Worm (Caenorhabditis elegans) whole organism, dauer: ENCODE measurements around the gene prk-1.

Source experiments
- unc-62 ChIP-seq: sonication (generic microtip); optimal IDR thresholded peaks from 2 replicates; lab custom pipeline; 2017; ENCODE audit warnings: missing biosample characterization, missing genetic modification reagents, missing genetic modification characterization

Gene prk-1

ce11 chrIII:7019724-7020123 is 29.8 kb downstream of the prk-1 start:
- no peak for TF ChIP-seq unc-62 (GFP tag; lab: Kevin White, UChicago)

- TF ChIP-seq unc-62 (GFP tag; lab: Kevin White, UChicago) = no peak
Observed at ce11 chrIII:7020500-7020899, 30.5 kb downstream of the prk-1 start, which contains the start of gene col-8. Gene col-8 (minus strand): TSS chrIII:7020600.

ce11 chrIII:7021156-7021637 is 31.2 kb downstream of the prk-1 start, which contains the start of gene rfl-1:
Gene rfl-1 (plus strand): TSS chrIII:7021206.
- TF ChIP-seq unc-62 (GFP tag; lab: Kevin White, UChicago) = no peak

ce11 chrIII:7025839-7026238 is 35.9 kb downstream of the prk-1 start:
- no peak for TF ChIP-seq unc-62 (GFP tag; lab: Kevin White, UChicago)

ce11 chrIII:7029105-7029504 is 39.1 kb downstream of the prk-1 start, which contains the start of gene cyk-1:
Gene cyk-1 (minus strand): TSS chrIII:7029205.
- TF ChIP-seq unc-62 (GFP tag; lab: Kevin White, UChicago) = no peak

- no peak for TF ChIP-seq unc-62 (GFP tag; lab: Kevin White, UChicago)
Observed at ce11 chrIII:7030044-7030804, 40.3 kb downstream of the prk-1 start.

ce11 chrIII:7032070-7032469 is 42.1 kb downstream of the prk-1 start:
- no peak for TF ChIP-seq unc-62 (GFP tag; lab: Kevin White, UChicago)

- TF ChIP-seq unc-62 (GFP tag; lab: Kevin White, UChicago) = no peak
Observed at ce11 chrIII:7034252-7035223, 44.6 kb downstream of the prk-1 start.

- no peak for TF ChIP-seq unc-62 (GFP tag; lab: Kevin White, UChicago)
Observed at ce11 chrIII:7045643-7046042, 55.7 kb downstream of the prk-1 start, which contains the start of gene R01H2.7. Gene R01H2.7 (minus strand): TSS chrIII:7045743.
